Worm (Caenorhabditis elegans): ENCODE measurements around the gene B0554.7.

DNA sequence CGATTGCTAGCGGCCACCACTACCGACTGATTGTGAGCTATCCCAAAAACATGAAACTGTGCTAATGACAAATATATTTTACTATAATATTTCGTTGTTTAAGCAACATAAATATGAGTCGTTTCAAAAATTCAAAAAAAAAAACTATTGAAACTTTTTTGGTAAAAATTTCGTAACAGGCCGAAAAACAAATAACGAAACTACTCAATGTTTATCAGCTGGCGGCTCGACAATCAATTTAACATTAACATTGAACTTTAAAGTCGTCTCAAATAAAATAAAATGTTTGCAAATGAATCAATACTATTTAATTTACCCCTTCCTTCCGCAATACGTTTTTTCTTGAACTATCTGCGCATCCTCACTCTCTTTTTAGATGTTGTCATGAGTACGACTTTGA lies 17.0 kb upstream of the B0554.7 start:
- TF ChIP-seq lir-3 (tag; optimal IDR thresholded peaks at IDR 0.05), result no peak
- TF ChIP-seq mdl-1 (tag; optimal IDR thresholded peaks at IDR 0.05), result no peak
- TF ChIP-seq lin-39 (tag; optimal IDR thresholded peaks at IDR 0.05), result no peak
- no peak for TF ChIP-seq nhr-25 (tag; optimal IDR thresholded peaks at IDR 0.05; ENCODE audit: borderline replicate concordance, insufficient read depth)
- TF ChIP-seq R02D3.7 (tag; optimal IDR thresholded peaks at IDR 0.05), result no peak
- no peak for TF ChIP-seq unc-130 (GFP tag; optimal IDR thresholded peaks at IDR 0.05)
- no peak for TF ChIP-seq nhr-76 (tag; optimal IDR thresholded peaks at IDR 0.05)
